Worm (Caenorhabditis elegans) whole organism, L4/young adult: ENCODE measurements around the gene unc-34.

Source experiments
- W03F9.2 ChIP-seq: fragments of 150-350 bp; optimal IDR thresholded peaks from 2 replicates; lab custom pipeline; 2014; ENCODE audit warnings: missing biosample characterization, missing genetic modification characterization
- dao-5 ChIP-seq: sonication (generic microtip); optimal IDR thresholded peaks from 2 replicates; lab custom pipeline; 2016; ENCODE audit warnings: missing genotype, missing genetic modification characterization, moderate library complexity, missing compliant biosample characterization

DNA sequence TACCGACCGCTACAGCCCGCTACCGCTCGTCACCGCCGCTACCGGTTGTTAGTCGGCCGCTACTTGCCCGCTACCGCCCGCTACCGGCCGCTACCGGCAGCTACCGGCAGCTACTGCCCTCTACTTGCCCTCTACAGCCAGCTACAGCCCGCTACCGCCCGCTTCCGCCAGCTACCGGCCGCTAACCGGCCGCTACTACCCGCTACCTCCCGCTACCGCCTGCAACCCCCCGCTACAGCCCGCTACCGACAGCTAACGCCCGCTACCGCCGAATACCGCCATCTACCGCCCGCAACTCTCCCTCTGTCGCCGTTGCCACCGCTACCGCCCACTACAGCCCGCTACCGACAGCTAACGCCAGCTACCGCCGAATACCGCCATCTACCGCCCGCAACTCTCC, 39.0 kb downstream of the unc-34 start:
- no peak for TF ChIP-seq W03F9.2 (tag; lab: Kevin White, UChicago)
- no peak for TF ChIP-seq dao-5
